Fruit fly (Drosophila melanogaster) whole organism, embryonic: ENCODE results near the gene CG10996.

Experiments
- BEAF-32 ChIP-seq: fragments of 200-800 bp; sonication (Bioruptor generic); optimal IDR thresholded peaks from 3 replicates; lab custom pipeline; 2017; ENCODE audit warnings: missing biosample characterization, missing genetic modification characterization, mild to moderate bottlenecking, moderate library complexity, missing genetic modification reagents
- CG1024 ChIP-seq: fragments of 200-800 bp; sonication (Bioruptor generic); IDR thresholded peaks from 2 replicates; pipeline ENCODE4 v1.3.6; 2022; ENCODE audit warnings: missing biosample characterization, missing genetic modification characterization
- CG10959 ChIP-seq: fragments of 200-800 bp; sonication (Bioruptor generic); IDR thresholded peaks from 2 replicates; pipeline ENCODE4 v1.3.6; 2022; ENCODE audit warnings: missing biosample characterization, missing genetic modification characterization
- CG10979 ChIP-seq: fragments of 200-800 bp; sonication (Bioruptor generic); optimal IDR thresholded peaks from 2 replicates; lab custom pipeline; 2018; ENCODE audit warnings: missing biosample characterization, mild to moderate bottlenecking, missing genetic modification characterization, moderate library complexity
- CG12744 ChIP-seq: fragments of 200-800 bp; sonication (Bioruptor generic); optimal IDR thresholded peaks from 2 replicates; lab custom pipeline; 2016; ENCODE audit warnings: missing biosample characterization, missing genetic modification characterization
- CG12942 ChIP-seq: fragments of 200-800 bp; sonication (Bioruptor generic); optimal IDR thresholded peaks from 3 replicates; lab custom pipeline; 2016; ENCODE audit warnings: missing biosample characterization, missing genetic modification characterization
- CG14441 ChIP-seq: fragments of 200-800 bp; sonication (Bioruptor generic); IDR thresholded peaks from 2 replicates; pipeline ENCODE4 v1.3.6; 2022; ENCODE audit warnings: missing biosample characterization, missing genetic modification characterization
- CG16815 ChIP-seq: fragments of 200-800 bp; sonication (Bioruptor generic); optimal IDR thresholded peaks from 3 replicates; lab custom pipeline; 2017; ENCODE audit warnings: missing biosample characterization, mild to moderate bottlenecking, missing genetic modification characterization
- CG30020 ChIP-seq: fragments of 200-800 bp; optimal IDR thresholded peaks from 2 replicates; lab custom pipeline; 2019; ENCODE audit warnings: missing biosample characterization, mild to moderate bottlenecking, missing genetic modification characterization, moderate library complexity
- CG3163 ChIP-seq: fragments of 200-800 bp; sonication (Bioruptor generic); optimal IDR thresholded peaks from 3 replicates; lab custom pipeline; 2016; ENCODE audit warnings: missing biosample characterization, missing genetic modification characterization
- CG32772 ChIP-seq: fragments of 200-800 bp; sonication (Bioruptor generic); IDR thresholded peaks from 2 replicates; pipeline ENCODE4 v1.3.6; 2022; ENCODE audit warnings: missing biosample characterization, missing genetic modification characterization
- CG3407 ChIP-seq: fragments of 200-800 bp; sonication (Bioruptor generic); optimal IDR thresholded peaks from 2 replicates; lab custom pipeline; 2018; ENCODE audit warnings: missing biosample characterization, mild to moderate bottlenecking, missing genetic modification characterization
- CG7271 ChIP-seq: fragments of 200-800 bp; sonication (Bioruptor generic); optimal IDR thresholded peaks from 2 replicates; lab custom pipeline; 2018; ENCODE audit warnings: missing biosample characterization, mild to moderate bottlenecking, missing genetic modification characterization, moderate library complexity
- CG7372 ChIP-seq: fragments of 200-800 bp; sonication (Bioruptor generic); IDR thresholded peaks from 2 replicates; pipeline ENCODE4 v1.3.6; 2022; ENCODE audit warnings: missing biosample characterization, missing genetic modification characterization
- CG7839 ChIP-seq: fragments of 200-800 bp; sonication (Bioruptor generic); optimal IDR thresholded peaks from 3 replicates; lab custom pipeline; 2018; ENCODE audit warnings: missing biosample characterization, mild to moderate bottlenecking, missing genetic modification characterization, moderate library complexity
- CG8765 ChIP-seq: fragments of 200-800 bp; sonication (Bioruptor generic); IDR thresholded peaks from 2 replicates; pipeline ENCODE4 v1.3.6; 2022; ENCODE audit warnings: missing biosample characterization, missing genetic modification characterization
- CrebB ChIP-seq: fragments of 200-800 bp; sonication (Bioruptor generic); optimal IDR thresholded peaks from 3 replicates; lab custom pipeline; 2018; ENCODE audit warnings: missing biosample characterization, mild to moderate bottlenecking, missing genetic modification characterization
- Dek ChIP-seq: fragments of 200-800 bp; sonication (Bioruptor generic); optimal IDR thresholded peaks from 3 replicates; lab custom pipeline; 2019; ENCODE audit warnings: missing biosample characterization, mild to moderate bottlenecking, missing genetic modification characterization, moderate library complexity
- Hmr ChIP-seq: fragments of 200-800 bp; sonication (Bioruptor generic); optimal IDR thresholded peaks from 3 replicates; lab custom pipeline; 2017; ENCODE audit warnings: mild to moderate bottlenecking, missing biosample characterization, missing genetic modification reagents, missing genetic modification characterization
- Hr39 ChIP-seq: fragments of >200 bp; optimal IDR thresholded peaks from 2 replicates; lab custom pipeline; 2017
- Hr78 ChIP-seq, 2 experiments: fragments of 200-800 bp in 1 of 2; fragments of >200 bp in 1 of 2; sonication (Bioruptor generic) in 1 of 2; optimal IDR thresholded peaks; 2 replicates each; lab custom pipeline; 2017 to 2019; ENCODE audit warnings: missing biosample characterization in 2 of 2, missing genetic modification characterization in 2 of 2, mild to moderate bottlenecking in 1 of 2, moderate library complexity in 1 of 2
- Max ChIP-seq: fragments of 200-800 bp; sonication (Bioruptor generic); optimal IDR thresholded peaks from 2 replicates; lab custom pipeline; 2016; ENCODE audit warnings: missing biosample characterization, mild to moderate bottlenecking, missing genetic modification characterization
- Oli ChIP-seq: fragments of 200-800 bp; sonication (Bioruptor generic); optimal IDR thresholded peaks from 2 replicates; lab custom pipeline; 2018; ENCODE audit warnings: missing biosample characterization, mild to moderate bottlenecking, missing genetic modification characterization, moderate library complexity
- Rx ChIP-seq: fragments of 200-800 bp; sonication (Bioruptor generic); IDR thresholded peaks from 2 replicates; pipeline ENCODE4 v1.3.6; 2022; ENCODE audit warnings: missing biosample characterization, missing genetic modification characterization
- Sin3A ChIP-seq: fragments of >200 bp; optimal IDR thresholded peaks from 2 replicates; lab custom pipeline; 2018
- Six4 ChIP-seq: fragments of 200-800 bp; sonication (Bioruptor generic); optimal IDR thresholded peaks from 2 replicates; lab custom pipeline; 2016; ENCODE audit warnings: missing biosample characterization, missing genetic modification characterization
- Spps ChIP-seq: fragments of 200-800 bp; sonication (Bioruptor generic); optimal IDR thresholded peaks from 2 replicates; lab custom pipeline; 2018; ENCODE audit warnings: missing biosample characterization, mild to moderate bottlenecking, missing genetic modification characterization
- Vsx1 ChIP-seq: fragments of 200-800 bp; sonication (Bioruptor generic); optimal IDR thresholded peaks from 2 replicates; lab custom pipeline; 2017; ENCODE audit warnings: missing biosample characterization, mild to moderate bottlenecking, missing genetic modification characterization, missing genetic modification reagents
- al ChIP-seq: fragments of 200-800 bp; sonication (Bioruptor generic); IDR thresholded peaks from 2 replicates; pipeline ENCODE4 v1.3.6; 2022; ENCODE audit warnings: missing biosample characterization, missing genetic modification characterization
- aop ChIP-seq: fragments of 200-800 bp; sonication (Bioruptor generic); IDR thresholded peaks from 2 replicates; pipeline ENCODE4 v1.3.6; 2022; ENCODE audit warnings: missing biosample characterization, missing genetic modification characterization
- caup ChIP-seq: fragments of 200-800 bp; sonication (Bioruptor generic); optimal IDR thresholded peaks from 3 replicates; lab custom pipeline; 2017; ENCODE audit warnings: missing biosample characterization, mild to moderate bottlenecking, missing genetic modification characterization, moderate library complexity; ENCODE audit not compliant: severe bottlenecking
- crp ChIP-seq, 2 experiments: fragments of 200-800 bp; sonication (Bioruptor generic); optimal IDR thresholded peaks; 2 replicates in 1 of 2; 3 replicates in 1 of 2; lab custom pipeline; 2017; ENCODE audit warnings: missing biosample characterization in 2 of 2, missing genetic modification characterization in 2 of 2, mild to moderate bottlenecking in 1 of 2, moderate library complexity in 1 of 2
- dati ChIP-seq: fragments of 200-800 bp; sonication (Bioruptor generic); IDR thresholded peaks from 2 replicates; pipeline ENCODE4 v1.3.6; 2022; ENCODE audit warnings: missing biosample characterization, missing genetic modification characterization
- gem ChIP-seq: fragments of 200-800 bp; sonication (Bioruptor generic); optimal IDR thresholded peaks from 2 replicates; lab custom pipeline; 2019; ENCODE audit warnings: missing biosample characterization, mild to moderate bottlenecking, missing genetic modification characterization, moderate library complexity
- gsb ChIP-seq: fragments of 200-800 bp; sonication (Bioruptor generic); IDR thresholded peaks from 2 replicates; pipeline ENCODE4 v1.3.6; 2022; ENCODE audit warnings: missing biosample characterization, missing genetic modification characterization
- gsb-n ChIP-seq: fragments of 200-800 bp; sonication (Bioruptor generic); optimal IDR thresholded peaks from 3 replicates; lab custom pipeline; 2018; ENCODE audit warnings: missing biosample characterization, mild to moderate bottlenecking, missing genetic modification characterization
- jigr1 ChIP-seq: fragments of 200-800 bp; sonication (Bioruptor generic); IDR thresholded peaks from 3 replicates; pipeline ENCODE4 v1.3.6; 2022; ENCODE audit warnings: missing biosample characterization, missing genetic modification characterization
- jing ChIP-seq: fragments of 200-800 bp; sonication (Bioruptor generic); optimal IDR thresholded peaks from 2 replicates; lab custom pipeline; 2018; ENCODE audit warnings: missing biosample characterization, mild to moderate bottlenecking, missing genetic modification characterization
- lilli ChIP-seq: fragments of 200-800 bp; sonication (Bioruptor generic); optimal IDR thresholded peaks from 3 replicates; lab custom pipeline; 2016; ENCODE audit warnings: missing biosample characterization, missing genetic modification characterization
- nau ChIP-seq: fragments of 200-800 bp; sonication (Bioruptor generic); optimal IDR thresholded peaks from 3 replicates; lab custom pipeline; 2017; ENCODE audit warnings: missing biosample characterization, mild to moderate bottlenecking, missing genetic modification characterization, missing genetic modification reagents
- peb ChIP-seq: fragments of 200-800 bp; sonication (Bioruptor generic); IDR thresholded peaks from 2 replicates; pipeline ENCODE4 v1.3.6; 2022; ENCODE audit warnings: missing biosample characterization, missing genetic modification characterization
- pita ChIP-seq: fragments of 200-800 bp; sonication (Bioruptor generic); optimal IDR thresholded peaks from 2 replicates; lab custom pipeline; 2017; ENCODE audit warnings: missing biosample characterization, mild to moderate bottlenecking, missing genetic modification characterization
- run ChIP-seq: fragments of 200-800 bp; sonication (Bioruptor generic); optimal IDR thresholded peaks from 3 replicates; lab custom pipeline; 2018; ENCODE audit warnings: missing biosample characterization, mild to moderate bottlenecking, missing genetic modification characterization
- scrt ChIP-seq: fragments of 200-800 bp; sonication (Bioruptor generic); optimal IDR thresholded peaks from 2 replicates; lab custom pipeline; 2018; ENCODE audit warnings: missing biosample characterization, mild to moderate bottlenecking, missing genetic modification characterization, moderate library complexity
- slou ChIP-seq: fragments of 200-800 bp; sonication (Bioruptor generic); optimal IDR thresholded peaks from 3 replicates; lab custom pipeline; 2016; ENCODE audit warnings: missing biosample characterization, missing genetic modification characterization
- so ChIP-seq: fragments of 200-800 bp; sonication (Bioruptor generic); IDR thresholded peaks from 3 replicates; pipeline ENCODE4 v1.3.6; 2022; ENCODE audit warnings: missing biosample characterization, missing genetic modification characterization
- ttk ChIP-seq: fragments of 200-800 bp; sonication (Bioruptor generic); IDR thresholded peaks from 2 replicates; pipeline ENCODE4 v2.1.2; 2022; ENCODE audit warnings: missing biosample characterization, missing genetic modification characterization
- z ChIP-seq: fragments of 200-800 bp; sonication (Bioruptor generic); IDR thresholded peaks from 3 replicates; pipeline ENCODE4 v1.3.6; 2022; ENCODE audit warnings: missing biosample characterization, missing genetic modification characterization
- zen ChIP-seq: fragments of 200-800 bp; sonication (Bioruptor generic); optimal IDR thresholded peaks from 3 replicates; lab custom pipeline; 2018; ENCODE audit warnings: missing biosample characterization, mild to moderate bottlenecking, missing genetic modification characterization, moderate library complexity

Gene CG10996

dm6 chrX:13783958-13784907, 13.2 kb downstream of the CG10996 start (continued):
- TF ChIP-seq gsb-n (tag; lab: Kevin White, UChicago) (no peak), CG10959 (0 out of 2 replicates have a peak, but pooled peaks have one; percentile 39), caup (GFP tag; lab: Kevin White, UChicago) (no peak), z (GFP tag; lab: Robert Waterston, UW) (no peak), gsb (GFP tag; lab: Robert Waterston, UW) (no peak), CG3407 (no peak), Vsx1 (GFP tag; lab: Kevin White, UChicago) (peak; percentile 86), dati (GFP tag; lab: Robert Waterston, UW) (no peak), CG16815 (GFP tag; lab: Kevin White, UChicago) (no peak), CG10979 (peak; percentile 74), CG7839 (tag; lab: Kevin White, UChicago) (peak; percentile 72), scrt (GFP tag; lab: Kevin White, UChicago) (peak; percentile 10), CG30020 (no peak), slou (GFP tag; lab: Kevin White, UChicago) (no peak), gem (tag; lab: Kevin White, UChicago) (peak; percentile 78), nau (GFP tag; lab: Kevin White, UChicago) (peak; percentile 19), BEAF-32 (no peak), CG7271 (tag; lab: Kevin White, UChicago) (no peak), zen (tag; lab: Kevin White, UChicago) (peak; percentile 69), CG8765 (GFP tag; lab: Robert Waterston, UW) (no peak), CG3163 (GFP tag; lab: Kevin White, UChicago) (no peak), peb (no peak), Hmr (GFP tag; lab: Kevin White, UChicago) (peak; percentile 17), ttk (0 out of 2 replicates have a peak, but pooled peaks have one; percentile 14), aop (GFP tag; lab: Robert Waterston, UW) (no peak), Sin3A (lab: Kevin White, UChicago) (no peak), CG7372 (GFP tag; lab: Robert Waterston, UW) (peak; percentile 27; the same call in 1 of the 2 replicates), jing (no peak), CG14441 (GFP tag; lab: Robert Waterston, UW) (0 out of 2 replicates have a peak, but pooled peaks have one; percentile 28), CG12942 (GFP tag; lab: Kevin White, UChicago) (no peak), lilli (GFP tag; lab: Kevin White, UChicago) (peak; percentile 49), CG1024 (no peak), crp (GFP tag; optimal IDR thresholded peaks at IDR 0.05; lab: Kevin White, UChicago) (no peak), Hr39 (lab: Kevin White, UChicago) (no peak), jigr1 (GFP tag; lab: Robert Waterston, UW) (no peak), CG32772 (peak; percentile 10; the same call in 1 of the 2 replicates), Spps (tag; lab: Kevin White, UChicago) (no peak), al (GFP tag; lab: Robert Waterston, UW) (no peak; the same call in 1 of the 2 replicates), run (tag; lab: Kevin White, UChicago) (no peak), Max (GFP tag; lab: Kevin White, UChicago) (peak; percentile 7), CrebB (tag; lab: Kevin White, UChicago) (no peak), pita (GFP tag; lab: Kevin White, UChicago) (no peak), CG12744 (GFP tag; lab: Kevin White, UChicago) (no peak), Hr78 (GFP tag; optimal IDR thresholded peaks at IDR 0.05; lab: Kevin White, UChicago) (peak in 1 of 2 experiments; percentile 68), Six4 (GFP tag; lab: Kevin White, UChicago) (peak; percentile 21), Dek (tag; lab: Kevin White, UChicago) (peak; percentile 27), Rx (GFP tag; lab: Robert Waterston, UW) (no peak), so (peak; percentile 38; the same call in 1 of the 3 replicates), Oli (peak; percentile 76)
